Fruit fly (Drosophila melanogaster): ENCODE data around the gene fmt.

- no peak for TF ChIP-seq Hr38 (GFP tag; optimal IDR thresholded peaks at IDR 0.05)
- no peak for TF ChIP-seq vri (GFP tag; optimal IDR thresholded peaks at IDR 0.05)
- no peak for TF ChIP-seq Sox102F (GFP tag; optimal IDR thresholded peaks at IDR 0.05)
- no peak for TF ChIP-seq CG6808 (GFP tag; optimal IDR thresholded peaks at IDR 0.05)
- no peak for TF ChIP-seq fd85E (GFP tag; optimal IDR thresholded peaks at IDR 0.05)
- no peak for TF ChIP-seq CG16779 (tag; optimal IDR thresholded peaks at IDR 0.05)
- TF ChIP-seq OdsH (GFP tag; optimal IDR thresholded peaks at IDR 0.05) = no peak
- no peak for TF ChIP-seq CG11762 (GFP tag; optimal IDR thresholded peaks at IDR 0.05; ENCODE audit: insufficient read depth)
- TF ChIP-seq Gug (GFP tag; IDR thresholded peaks at IDR 0.05) = no peak
- no peak for TF ChIP-seq Sox15 (GFP tag; optimal IDR thresholded peaks at IDR 0.05)
- no peak for TF ChIP-seq Eip75B (GFP tag; optimal IDR thresholded peaks at IDR 0.05)
Measured at dm6 chr3L:6115505-6115904, 58.2 kb downstream of the fmt start.

All from whole organism, prepupa.